Fruit fly (Drosophila melanogaster) whole organism, embryonic: ENCODE measurements around the gene CG17377.

ENCODE experiments used
- Adf1 ChIP-seq: fragments of 200-800 bp; sonication (Bioruptor generic); IDR thresholded peaks from 2 replicates; pipeline ENCODE4 v1.3.6; 2022; ENCODE audit warnings: missing biosample characterization, missing genetic modification characterization
- B-H1 ChIP-seq: fragments of 200-800 bp; sonication (Bioruptor generic); IDR thresholded peaks from 3 replicates; pipeline ENCODE4 v1.3.6; 2022; ENCODE audit warnings: missing biosample characterization, missing genetic modification characterization
- BEAF-32 ChIP-seq: fragments of 200-800 bp; sonication (Bioruptor generic); optimal IDR thresholded peaks from 3 replicates; lab custom pipeline; 2017; ENCODE audit warnings: missing biosample characterization, missing genetic modification characterization, mild to moderate bottlenecking, moderate library complexity, missing genetic modification reagents
- CG12219 ChIP-seq: fragments of 200-800 bp; sonication (Bioruptor generic); optimal IDR thresholded peaks from 3 replicates; lab custom pipeline; 2018; ENCODE audit warnings: missing biosample characterization, mild to moderate bottlenecking, missing genetic modification characterization
- CG15011 ChIP-seq: fragments of 200-800 bp; sonication (Bioruptor generic); optimal IDR thresholded peaks from 3 replicates; lab custom pipeline; 2018; ENCODE audit warnings: missing biosample characterization, mild to moderate bottlenecking, missing genetic modification characterization
- CG1602 ChIP-seq: fragments of 200-800 bp; sonication (Bioruptor generic); optimal IDR thresholded peaks from 3 replicates; lab custom pipeline; 2016; ENCODE audit warnings: missing biosample characterization, missing genetic modification characterization
- CG1792 ChIP-seq: fragments of 200-800 bp; sonication (Bioruptor generic); optimal IDR thresholded peaks from 2 replicates; lab custom pipeline; 2016; ENCODE audit warnings: missing biosample characterization, missing genetic modification characterization
- CG2678 ChIP-seq: fragments of 200-800 bp; sonication (Bioruptor generic); optimal IDR thresholded peaks from 3 replicates; lab custom pipeline; 2019; ENCODE audit warnings: missing biosample characterization, mild to moderate bottlenecking, missing genetic modification characterization, moderate library complexity
- CG30431 ChIP-seq: fragments of 200-800 bp; sonication (Bioruptor generic); optimal IDR thresholded peaks from 2 replicates; lab custom pipeline; 2017; ENCODE audit warnings: missing biosample characterization, missing genetic modification characterization
- CG32772 ChIP-seq: fragments of 200-800 bp; sonication (Bioruptor generic); IDR thresholded peaks from 2 replicates; pipeline ENCODE4 v1.3.6; 2022; ENCODE audit warnings: missing biosample characterization, missing genetic modification characterization
- CG33213 ChIP-seq: fragments of 200-800 bp; sonication (Bioruptor generic); optimal IDR thresholded peaks from 3 replicates; lab custom pipeline; 2016; ENCODE audit warnings: missing biosample characterization, missing genetic modification characterization
- CG42726 ChIP-seq: fragments of 200-800 bp; sonication (Bioruptor generic); IDR thresholded peaks from 2 replicates; pipeline ENCODE4 v1.3.6; 2022; ENCODE audit warnings: missing biosample characterization, missing genetic modification characterization; ENCODE audit not compliant: partially characterized antibody
- CG43689 ChIP-seq: fragments of 200-800 bp; sonication (Bioruptor generic); IDR thresholded peaks from 2 replicates; pipeline ENCODE4 v1.3.6; 2022; ENCODE audit warnings: missing biosample characterization, missing genetic modification characterization
- CG4730 ChIP-seq: fragments of 200-800 bp; sonication (Bioruptor generic); IDR thresholded peaks from 2 replicates; pipeline ENCODE4 v1.3.6; 2022; ENCODE audit warnings: missing biosample characterization, missing genetic modification characterization
- CG7839 ChIP-seq: fragments of 200-800 bp; sonication (Bioruptor generic); optimal IDR thresholded peaks from 3 replicates; lab custom pipeline; 2018; ENCODE audit warnings: missing biosample characterization, mild to moderate bottlenecking, missing genetic modification characterization, moderate library complexity
- CG9437 ChIP-seq: fragments of 200-800 bp; sonication (Bioruptor generic); optimal IDR thresholded peaks from 2 replicates; lab custom pipeline; 2018; ENCODE audit warnings: missing biosample characterization, mild to moderate bottlenecking, missing genetic modification characterization
- CTCF ChIP-seq: fragments of 200-800 bp; sonication (Bioruptor generic); optimal IDR thresholded peaks from 2 replicates; lab custom pipeline; 2017; ENCODE audit warnings: missing biosample characterization, mild to moderate bottlenecking, missing genetic modification characterization, moderate library complexity
- CkIIα-i1 ChIP-seq: fragments of 200-800 bp; sonication (Bioruptor generic); IDR thresholded peaks from 2 replicates; pipeline ENCODE4 v1.3.6; 2022; ENCODE audit warnings: missing biosample characterization, missing genetic modification characterization
- Dad ChIP-seq: fragments of 200-800 bp; sonication (Bioruptor generic); optimal IDR thresholded peaks from 3 replicates; lab custom pipeline; 2016; ENCODE audit warnings: missing biosample characterization, missing genetic modification characterization
- Dref ChIP-seq: fragments of 200-800 bp; sonication (Bioruptor generic); IDR thresholded peaks from 2 replicates; pipeline ENCODE4 v1.3.6; 2022; ENCODE audit warnings: missing biosample characterization, missing genetic modification characterization
- Ets65A ChIP-seq: fragments of 200-800 bp; sonication (Bioruptor generic); peaks from one replicate; lab custom pipeline; 2016; ENCODE audit warnings: missing biosample characterization, missing genetic modification characterization
- HLHmδ ChIP-seq: fragments of 200-800 bp; sonication (Bioruptor generic); optimal IDR thresholded peaks from 2 replicates; lab custom pipeline; 2018; ENCODE audit warnings: missing biosample characterization, mild to moderate bottlenecking, missing genetic modification characterization, moderate library complexity
- Hey ChIP-seq: fragments of 200-800 bp; sonication (Bioruptor generic); optimal IDR thresholded peaks from 3 replicates; lab custom pipeline; 2018; ENCODE audit warnings: missing biosample characterization, mild to moderate bottlenecking, missing genetic modification characterization
- Hmx ChIP-seq: fragments of 200-800 bp; sonication (Bioruptor generic); optimal IDR thresholded peaks from 2 replicates; lab custom pipeline; 2016; ENCODE audit warnings: missing biosample characterization, missing genetic modification characterization
- Hr3 ChIP-seq: fragments of 200-800 bp; sonication (Bioruptor generic); optimal IDR thresholded peaks from 3 replicates; lab custom pipeline; 2016; ENCODE audit warnings: missing biosample characterization, missing genetic modification characterization
- Nf-YB ChIP-seq: fragments of 200-800 bp; sonication (Bioruptor generic); optimal IDR thresholded peaks from 3 replicates; lab custom pipeline; 2019; ENCODE audit warnings: missing biosample characterization, mild to moderate bottlenecking, missing genetic modification characterization, moderate library complexity
- Nf-YC ChIP-seq: fragments of 200-800 bp; optimal IDR thresholded peaks from 3 replicates; lab custom pipeline; 2019; ENCODE audit warnings: missing biosample characterization, mild to moderate bottlenecking, missing genetic modification characterization, moderate library complexity
- Ravus ChIP-seq: fragments of 200-800 bp; sonication (Bioruptor generic); IDR thresholded peaks from 2 replicates; pipeline ENCODE4 v1.3.6; 2022; ENCODE audit warnings: missing biosample characterization, missing genetic modification characterization
- Scr ChIP-seq: fragments of 200-800 bp; sonication (Bioruptor generic); IDR thresholded peaks from 2 replicates; pipeline ENCODE4 v1.3.6; 2022; ENCODE audit warnings: missing biosample characterization, missing genetic modification characterization; ENCODE audit not compliant: partially characterized antibody
- ara ChIP-seq: fragments of 200-800 bp; sonication (Bioruptor generic); IDR thresholded peaks from 2 replicates; pipeline ENCODE4 v1.3.6; 2022; ENCODE audit warnings: missing biosample characterization, missing genetic modification characterization
- bcd ChIP-seq: fragments of 200-800 bp; sonication (Bioruptor generic); optimal IDR thresholded peaks from 2 replicates; lab custom pipeline; 2017; ENCODE audit warnings: missing biosample characterization, mild to moderate bottlenecking, missing genetic modification characterization
- cwo ChIP-seq: fragments of 200-800 bp; sonication (Bioruptor generic); optimal IDR thresholded peaks from 3 replicates; lab custom pipeline; 2017; ENCODE audit warnings: missing biosample characterization, missing genetic modification characterization, mild to moderate bottlenecking, moderate library complexity, missing genetic modification reagents
- dati ChIP-seq: fragments of 200-800 bp; sonication (Bioruptor generic); IDR thresholded peaks from 2 replicates; pipeline ENCODE4 v1.3.6; 2022; ENCODE audit warnings: missing biosample characterization, missing genetic modification characterization
- ems ChIP-seq: fragments of 200-800 bp; sonication (Bioruptor generic); optimal IDR thresholded peaks from 3 replicates; lab custom pipeline; 2016; ENCODE audit warnings: missing biosample characterization, missing genetic modification characterization
- ewg ChIP-seq: fragments of 200-800 bp; sonication (Bioruptor generic); optimal IDR thresholded peaks from 3 replicates; lab custom pipeline; 2017; ENCODE audit warnings: mild to moderate bottlenecking, missing biosample characterization, missing genetic modification reagents, missing genetic modification characterization
- gcm2 ChIP-seq: fragments of 200-800 bp; sonication (Bioruptor generic); optimal IDR thresholded peaks from 2 replicates; lab custom pipeline; 2016; ENCODE audit warnings: missing biosample characterization, missing genetic modification characterization
- gsb-n ChIP-seq: fragments of 200-800 bp; sonication (Bioruptor generic); optimal IDR thresholded peaks from 3 replicates; lab custom pipeline; 2018; ENCODE audit warnings: missing biosample characterization, mild to moderate bottlenecking, missing genetic modification characterization
- nerfin-1 ChIP-seq: fragments of 200-800 bp; sonication (Bioruptor generic); optimal IDR thresholded peaks from 3 replicates; lab custom pipeline; 2019; ENCODE audit warnings: missing biosample characterization, mild to moderate bottlenecking, missing genetic modification characterization, moderate library complexity
- nerfin-2 ChIP-seq: fragments of 200-800 bp; sonication (Bioruptor generic); IDR thresholded peaks from 2 replicates; pipeline ENCODE4 v1.3.6; 2022; ENCODE audit warnings: missing biosample characterization, missing genetic modification characterization; ENCODE audit not compliant: partially characterized antibody
- onecut ChIP-seq: fragments of 200-800 bp; sonication (Bioruptor generic); IDR thresholded peaks from 2 replicates; pipeline ENCODE4 v1.3.6; 2022; ENCODE audit warnings: missing biosample characterization, missing genetic modification characterization
- pros ChIP-seq: fragments of 200-800 bp; sonication (Bioruptor generic); optimal IDR thresholded peaks from 3 replicates; lab custom pipeline; 2019; ENCODE audit warnings: missing biosample characterization, mild to moderate bottlenecking, missing genetic modification characterization, moderate library complexity
- salm ChIP-seq: fragments of 200-800 bp; sonication (Bioruptor generic); optimal IDR thresholded peaks from 2 replicates; lab custom pipeline; 2018; ENCODE audit warnings: missing biosample characterization, mild to moderate bottlenecking, missing genetic modification characterization
- sens-2 ChIP-seq: fragments of 200-800 bp; sonication (Bioruptor generic); IDR thresholded peaks from 2 replicates; pipeline ENCODE4 v1.3.6; 2022; ENCODE audit warnings: missing biosample characterization, missing genetic modification characterization
- sima ChIP-seq: fragments of 200-800 bp; sonication (Bioruptor generic); optimal IDR thresholded peaks from 2 replicates; lab custom pipeline; 2016; ENCODE audit warnings: missing biosample characterization, missing genetic modification characterization
- slou ChIP-seq: fragments of 200-800 bp; sonication (Bioruptor generic); optimal IDR thresholded peaks from 3 replicates; lab custom pipeline; 2016; ENCODE audit warnings: missing biosample characterization, missing genetic modification characterization
- sr ChIP-seq: fragments of 200-800 bp; sonication (Bioruptor generic); IDR thresholded peaks from 3 replicates; pipeline ENCODE4 v1.3.6; 2022; ENCODE audit warnings: missing biosample characterization, missing genetic modification characterization
- tll ChIP-seq, 2 experiments: fragments of 200-800 bp in 1 of 2; fragments of >200 bp in 1 of 2; sonication (Bioruptor generic) in 1 of 2; optimal IDR thresholded peaks; 2 replicates each; lab custom pipeline; 2017 to 2019; ENCODE audit warnings: missing biosample characterization in 2 of 2, missing genetic modification characterization in 2 of 2, mild to moderate bottlenecking in 1 of 2, moderate library complexity in 1 of 2
- vnd ChIP-seq: fragments of 200-800 bp; sonication (Bioruptor generic); IDR thresholded peaks from 3 replicates; pipeline ENCODE4 v1.3.6; 2022; ENCODE audit warnings: missing biosample characterization, missing genetic modification characterization; ENCODE audit not compliant: partially characterized antibody

CG17377 gene

dm6 chr2L:6850963-6851362, 48.3 kb upstream of the CG17377 start:
- no peak for TF ChIP-seq slou (GFP tag; lab: Kevin White, UChicago)
- TF ChIP-seq CG15011 (GFP tag; lab: Kevin White, UChicago) = no peak
- no peak for TF ChIP-seq CG2678
- no peak for TF ChIP-seq CG12219 (GFP tag; lab: Kevin White, UChicago)
- no peak for TF ChIP-seq gsb-n (tag; lab: Kevin White, UChicago)
- TF ChIP-seq CTCF = peak; percentile 68
- TF ChIP-seq B-H1 (GFP tag; lab: Robert Waterston, UW) = no peak
- no peak for TF ChIP-seq Ravus (GFP tag; lab: Robert Waterston, UW)
- TF ChIP-seq sima = no peak
- no peak for TF ChIP-seq CG43689 (GFP tag; lab: Robert Waterston, UW)
- TF ChIP-seq gcm2 (GFP tag; lab: Kevin White, UChicago) = no peak
- TF ChIP-seq Hmx = no peak
- no peak for TF ChIP-seq sr (GFP tag; lab: Robert Waterston, UW)
- no peak for TF ChIP-seq CkIIα-i1 (GFP tag; lab: Robert Waterston, UW)
- no peak for TF ChIP-seq CG1602 (GFP tag; lab: Kevin White, UChicago)
- TF ChIP-seq BEAF-32 (GFP tag; lab: Kevin White, UChicago) = no peak
- no peak for TF ChIP-seq ems
- TF ChIP-seq dati (GFP tag; lab: Robert Waterston, UW) = no peak
- TF ChIP-seq CG4730 (GFP tag; lab: Robert Waterston, UW) = no peak
- TF ChIP-seq Hr3 (GFP tag; lab: Kevin White, UChicago) = no peak
- TF ChIP-seq CG1792 = no peak
- TF ChIP-seq pros = peak; percentile 72
- no peak for TF ChIP-seq ara (GFP tag; lab: Robert Waterston, UW)
- TF ChIP-seq Adf1 = no peak
- TF ChIP-seq Ets65A = no peak
- no peak for TF ChIP-seq CG7839 (tag; lab: Kevin White, UChicago)
- TF ChIP-seq CG32772 (GFP tag; lab: Robert Waterston, UW) = no peak
- TF ChIP-seq nerfin-2 (GFP tag; lab: Robert Waterston, UW) = no peak
- TF ChIP-seq Dref = 0 out of 2 replicates have a peak, but pooled peaks have one; percentile 11
- TF ChIP-seq cwo = no peak
- TF ChIP-seq HLHmδ (GFP tag; lab: Kevin White, UChicago) = no peak
- TF ChIP-seq Dad (GFP tag; lab: Kevin White, UChicago) = no peak
- TF ChIP-seq CG33213 (GFP tag; lab: Kevin White, UChicago) = no peak
- TF ChIP-seq onecut = peak; percentile 71

dm6 chr2L:6843434-6843833, 40.8 kb upstream of the CG17377 start:
- TF ChIP-seq tll (GFP tag; optimal IDR thresholded peaks at IDR 0.05; lab: Kevin White, UChicago) (peak in 1 of 2 experiments; percentile 6), CG30431 (no peak), nerfin-1 (tag; lab: Kevin White, UChicago) (peak; percentile 62), CG9437 (GFP tag; lab: Kevin White, UChicago) (no peak), CG42726 (no peak), Hey (peak; percentile 88), bcd (no peak), pros (peak; percentile 33), Nf-YC (tag; lab: Kevin White, UChicago) (peak; percentile 44), vnd (no peak), ewg (GFP tag; lab: Kevin White, UChicago) (peak; percentile 5), Nf-YB (GFP tag; lab: Kevin White, UChicago) (peak; percentile 2), sens-2 (0 out of 2 replicates have a peak, but pooled peaks have one; percentile 17), ara (GFP tag; lab: Robert Waterston, UW) (0 out of 2 replicates have a peak, but pooled peaks have one; percentile 11), salm (tag; lab: Kevin White, UChicago) (no peak), Scr (GFP tag; lab: Robert Waterston, UW) (no peak)
- TF ChIP-seq, all 482 proteins: peak for 9
